Worm (Caenorhabditis elegans) whole organism, L2 larva: ENCODE results near the gene srx-24.

Experiments
- ama-1 ChIP-seq: fragments of 150-350 bp; optimal IDR thresholded peaks from 2 replicates; lab custom pipeline; 2018; ENCODE audit warnings: inconsistent platforms
- elt-3 ChIP-seq: sonication (generic microtip); optimal IDR thresholded peaks from 2 replicates; lab custom pipeline; 2017; ENCODE audit warnings: missing biosample characterization, missing genetic modification characterization
- unc-39 ChIP-seq: fragments of 150-350 bp; optimal IDR thresholded peaks from 2 replicates; lab custom pipeline; 2014; ENCODE audit warnings: missing biosample characterization, missing genetic modification characterization

ce11 chrV:2761470-2761869 is 11.6 kb upstream of the srx-24 start:
- TF ChIP-seq unc-39 (tag; lab: Kevin White, UChicago) (no peak), ama-1 (lab: Kevin White, UChicago) (no peak), elt-3 (tag; lab: Kevin White, UChicago) (no peak)
